Worm (Caenorhabditis elegans): ENCODE results near the gene F26A1.9.

DNA sequence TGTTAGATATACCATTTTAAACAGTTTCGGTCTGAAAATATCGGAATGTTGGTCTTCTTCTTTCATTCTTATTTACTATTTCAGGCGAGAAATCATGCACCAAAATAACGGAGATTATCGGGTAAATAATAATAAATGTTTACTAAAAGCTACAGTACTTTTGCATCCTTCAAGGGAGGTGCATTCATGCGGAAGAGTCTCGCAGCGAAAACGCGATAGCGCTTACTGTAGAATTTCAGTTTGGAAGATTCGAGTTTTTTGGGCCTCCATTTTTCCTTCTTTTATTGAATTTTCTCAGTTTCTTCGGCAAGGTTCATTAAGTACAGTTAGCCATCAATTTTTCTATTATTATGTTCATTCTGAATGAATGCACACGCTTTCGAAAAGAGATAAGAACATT is 26.8 kb upstream of the F26A1.9 start, which contains the start of gene C35D10.7:
- TF ChIP-seq tbx-11 (GFP tag; IDR thresholded peaks at IDR 0.05) (no peak), aly-1 (tag; optimal IDR thresholded peaks at IDR 0.05) (no peak), pes-1 (GFP tag; IDR thresholded peaks at IDR 0.05) (no peak), ama-1 (optimal IDR thresholded peaks at IDR 0.05) (no peak), ceh-13 (GFP tag; optimal IDR thresholded peaks at IDR 0.05) (no peak), tbx-37 (GFP tag; conservative IDR thresholded peaks at IDR 0.05) (no peak), sea-1 (GFP tag; conservative IDR thresholded peaks at IDR 0.05) (no peak), hnd-1 (tag; optimal IDR thresholded peaks at IDR 0.05) (no peak), hmbx-1 (tag; optimal IDR thresholded peaks at IDR 0.05) (no peak), tra-4 (tag; optimal IDR thresholded peaks at IDR 0.05) (no peak)

Measured in whole organism, early embryonic.